Fruit fly (Drosophila melanogaster) whole organism, wandering third instar larva: ENCODE measurements around the gene CG15432.

Experiments used
- Abd-B ChIP-seq: fragments of >200 bp; optimal IDR thresholded peaks from 2 replicates; lab custom pipeline; 2017; ENCODE audit warnings: missing biosample characterization, missing genetic modification characterization
- Dfd ChIP-seq: fragments of >200 bp; optimal IDR thresholded peaks from 2 replicates; lab custom pipeline; 2017; ENCODE audit warnings: missing biosample characterization, missing genetic modification characterization
- Dif ChIP-seq: fragments of 200-275, 200-300 bp; sonication (Bioruptor generic); optimal IDR thresholded peaks from 2 replicates; lab custom pipeline; 2018; ENCODE audit warnings: missing biosample characterization, missing genetic modification characterization; ENCODE audit not compliant: partially characterized antibody
- Jra ChIP-seq: sonication (Bioruptor generic); optimal IDR thresholded peaks from 2 replicates; lab custom pipeline; 2016; ENCODE audit warnings: missing biosample characterization, missing genetic modification characterization
- Myc ChIP-seq: fragments of >200 bp; optimal IDR thresholded peaks from 2 replicates; lab custom pipeline; 2017
- OdsH ChIP-seq: fragments of 200-800 bp; sonication (Bioruptor generic); optimal IDR thresholded peaks from 2 replicates; lab custom pipeline; 2016; ENCODE audit warnings: missing biosample characterization, mild to moderate bottlenecking, missing genetic modification characterization
- br ChIP-seq: fragments of 200-800 bp; sonication (Bioruptor generic); optimal IDR thresholded peaks from 2 replicates; lab custom pipeline; 2016; ENCODE audit warnings: missing biosample characterization, missing genetic modification characterization
- foxo ChIP-seq, 2 experiments: fragments of 200-800 bp; sonication (Bioruptor generic); optimal IDR thresholded peaks; 2 replicates in 1 of 2; 3 replicates in 1 of 2; lab custom pipeline; 2016 to 2017; ENCODE audit warnings: missing biosample characterization in 2 of 2, missing genetic modification characterization in 2 of 2
- h ChIP-seq: fragments of 200-800 bp; sonication (Bioruptor generic); optimal IDR thresholded peaks from 3 replicates; lab custom pipeline; 2016; ENCODE audit warnings: missing biosample characterization, mild to moderate bottlenecking, missing genetic modification characterization
- jim ChIP-seq: fragments of 175-275, 200-325 bp; sonication (Bioruptor generic); optimal IDR thresholded peaks from 2 replicates; lab custom pipeline; 2016; ENCODE audit warnings: missing biosample characterization, mild to moderate bottlenecking, missing genetic modification characterization
- lola ChIP-seq: fragments of >200 bp; optimal IDR thresholded peaks from 2 replicates; lab custom pipeline; 2017; ENCODE audit warnings: missing biosample characterization, missing genetic modification characterization
- pan ChIP-seq: fragments of >200 bp; optimal IDR thresholded peaks from 2 replicates; lab custom pipeline; 2017
- psq ChIP-seq: fragments of 200-800 bp; sonication (Bioruptor generic); optimal IDR thresholded peaks from 3 replicates; lab custom pipeline; 2017; ENCODE audit warnings: missing biosample characterization, mild to moderate bottlenecking, missing genetic modification characterization, moderate library complexity
- rgr ChIP-seq: fragments of 200-800 bp; sonication (Bioruptor generic); optimal IDR thresholded peaks from 3 replicates; lab custom pipeline; 2016; ENCODE audit warnings: missing biosample characterization, mild to moderate bottlenecking, missing genetic modification characterization

dm6 chr2L:4452798-4453197, 10.7 kb downstream of the CG15432 start, which contains the start of gene CG15439:
- TF ChIP-seq psq (no peak), jim (GFP tag; lab: Kevin White, UChicago) (no peak), h (GFP tag; lab: Kevin White, UChicago) (no peak), Dfd (GFP tag; lab: Kevin White, UChicago) (no peak), Abd-B (GFP tag; lab: Kevin White, UChicago) (no peak), Myc (lab: Kevin White, UChicago) (no peak), pan (lab: Kevin White, UChicago) (no peak), OdsH (GFP tag; lab: Kevin White, UChicago) (no peak), br (GFP tag; lab: Kevin White, UChicago) (no peak), lola (GFP tag; lab: Kevin White, UChicago) (no peak), Dif (no peak), foxo (GFP tag; optimal IDR thresholded peaks at IDR 0.05; lab: Kevin White, UChicago) (no peak), rgr (GFP tag; lab: Kevin White, UChicago) (no peak), Jra (GFP tag; lab: Kevin White, UChicago) (no peak)
